Fruit fly (Drosophila melanogaster): ENCODE measurements around the gene CG2983.

The CG2983 gene

dm6 chr2L:2885503-2886225 lies 38.2 kb downstream of the CG2983 start, which contains the start of the genes NTPase and lilli (continued):
- TF ChIP-seq pan (optimal IDR thresholded peaks at IDR 0.05) (no peak), pan (GFP tag; optimal IDR thresholded peaks at IDR 0.05 in 1 of 2, IDR thresholded peaks at IDR 0.05 in 1 of 2) (peak in 1 of 2 experiments; percentile 51), Sin3A (optimal IDR thresholded peaks at IDR 0.05) (peak; percentile 92), NC2β (GFP tag; optimal IDR thresholded peaks at IDR 0.05) (peak; percentile 51), ara (GFP tag; IDR thresholded peaks at IDR 0.05) (peak; percentile 70), CG7928 (GFP tag; optimal IDR thresholded peaks at IDR 0.05) (no peak), Vsx1 (GFP tag; optimal IDR thresholded peaks at IDR 0.05) (no peak), tin (GFP tag; optimal IDR thresholded peaks at IDR 0.05) (peak; percentile 63), zfh1 (GFP tag; IDR thresholded peaks at IDR 0.05) (peak; percentile 71), zen2 (GFP tag; IDR thresholded peaks at IDR 0.05; ENCODE audit: partially characterized antibody) (peak; percentile 94), CG6765 (GFP tag; optimal IDR thresholded peaks at IDR 0.05) (no peak), Hmr (GFP tag; optimal IDR thresholded peaks at IDR 0.05) (peak; percentile 32), bsh (GFP tag; optimal IDR thresholded peaks at IDR 0.05) (peak in 1 of 2 experiments; percentile 40), ase (GFP tag; IDR thresholded peaks at IDR 0.05) (peak; percentile 52; the same call in 2 of the 3 replicates), jing (GFP tag; optimal IDR thresholded peaks at IDR 0.05) (no peak), Meics (GFP tag; optimal IDR thresholded peaks at IDR 0.05) (peak; percentile 19), Dek (tag; optimal IDR thresholded peaks at IDR 0.05) (no peak), br (optimal IDR thresholded peaks at IDR 0.05) (no peak), PHDP (tag; optimal IDR thresholded peaks at IDR 0.05) (peak; percentile 12), inv (GFP tag; IDR thresholded peaks at IDR 0.05; ENCODE audit: partially characterized antibody) (peak; percentile 87), sens (GFP tag) (peak; percentile 94), Fer3 (tag; optimal IDR thresholded peaks at IDR 0.05) (no peak), slp2 (GFP tag; optimal IDR thresholded peaks at IDR 0.05) (peak; percentile 72), CG7786 (GFP tag; optimal IDR thresholded peaks at IDR 0.05) (peak; percentile 74), CG34224 (GFP tag; IDR thresholded peaks at IDR 0.05; ENCODE audit: partially characterized antibody) (peak; percentile 93), CG12104 (GFP tag; optimal IDR thresholded peaks at IDR 0.05) (peak; percentile 20), fd96Cb (tag; optimal IDR thresholded peaks at IDR 0.05) (no peak), ERR (GFP tag; optimal IDR thresholded peaks at IDR 0.05) (peak; percentile 74), CG14050 (GFP tag; IDR thresholded peaks at IDR 0.05) (no peak), CG31224 (GFP tag; IDR thresholded peaks at IDR 0.05) (peak; percentile 34; the same call in 1 of the 2 replicates), CG10543 (GFP tag; optimal IDR thresholded peaks at IDR 0.05) (no peak), CG30020 (tag; optimal IDR thresholded peaks at IDR 0.05) (no peak), CG10274 (GFP tag; optimal IDR thresholded peaks at IDR 0.05) (no peak), BtbVII (GFP tag; optimal IDR thresholded peaks at IDR 0.05) (peak; percentile 15), CG13894 (tag; optimal IDR thresholded peaks at IDR 0.05) (peak; percentile 9), CG2712 (tag; optimal IDR thresholded peaks at IDR 0.05) (peak; percentile 15), CG12219 (GFP tag; optimal IDR thresholded peaks at IDR 0.05) (no peak), CG9609 (GFP tag; optimal IDR thresholded peaks at IDR 0.05) (peak; percentile 76), Hr51 (GFP tag; optimal IDR thresholded peaks at IDR 0.05) (peak; percentile 31 to 43), Xbp1 (GFP tag; optimal IDR thresholded peaks at IDR 0.05) (peak; percentile 78), lov (optimal IDR thresholded peaks at IDR 0.05) (no peak), lov (GFP tag; IDR thresholded peaks at IDR 0.05) (0 out of 3 replicates have a peak, but pooled peaks have one; percentile 11), CG3838 (GFP tag; optimal IDR thresholded peaks at IDR 0.05) (no peak), CG10979 (tag; optimal IDR thresholded peaks at IDR 0.05) (no peak), Ravus (GFP tag; IDR thresholded peaks at IDR 0.05) (no peak), fd3F (GFP tag; optimal IDR thresholded peaks at IDR 0.05) (no peak), tap (tag; optimal IDR thresholded peaks at IDR 0.05) (no peak), CG2116 (GFP tag; optimal IDR thresholded peaks at IDR 0.05) (peak; percentile 70), Sox102F (GFP tag; optimal IDR thresholded peaks at IDR 0.05) (peak; percentile 22), unpg (GFP tag; optimal IDR thresholded peaks at IDR 0.05) (peak; percentile 49)

All from whole organism, embryonic.